Worm (Caenorhabditis elegans) whole organism, mixed stage, embryonic: ENCODE measurements around the gene nifk-1.

Source experiments
- nhr-12 ChIP-seq: fragments of 150-350 bp; optimal IDR thresholded peaks from 2 replicates; lab custom pipeline; 2014; ENCODE audit warnings: missing biosample characterization, missing genetic modification characterization
- sem-2 ChIP-seq: fragments of 200-800 bp; sonication (Bioruptor generic); optimal IDR thresholded peaks from 2 replicates; lab custom pipeline; 2018; ENCODE audit warnings: mild to moderate bottlenecking, missing genetic modification characterization, missing compliant biosample characterization
- snpc-4 ChIP-seq: fragments of 150-350 bp; optimal IDR thresholded peaks from 2 replicates; lab custom pipeline; 2014; ENCODE audit warnings: missing biosample characterization, missing genetic modification characterization
- ztf-11 ChIP-seq: fragments of 150-350 bp; optimal IDR thresholded peaks from 2 replicates; lab custom pipeline; 2014; ENCODE audit warnings: missing biosample characterization, missing genetic modification characterization

DNA sequence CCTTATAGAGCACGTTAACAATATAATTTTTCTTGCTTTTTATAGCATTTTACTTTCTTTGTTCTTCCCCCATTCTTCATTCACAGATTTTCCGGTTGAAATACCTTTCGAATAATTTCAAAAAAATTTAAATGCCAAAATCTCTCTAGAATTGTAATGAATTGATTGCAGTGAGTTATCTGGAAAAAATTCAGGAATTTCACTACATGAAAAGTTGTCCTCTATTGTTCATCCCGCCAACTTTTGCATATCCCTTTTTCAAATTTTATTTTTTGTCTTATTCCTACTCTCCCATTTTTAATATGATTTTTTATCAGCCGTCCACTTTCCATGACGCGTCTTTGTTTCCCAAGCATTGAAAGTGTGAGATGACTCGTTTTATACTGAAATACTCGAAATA is 39.7 kb downstream of the nifk-1 start:
- TF ChIP-seq ztf-11 (tag; lab: Kevin White, UChicago) (no peak), sem-2 (no peak), snpc-4 (tag; lab: Kevin White, UChicago) (no peak), nhr-12 (tag; lab: Kevin White, UChicago) (no peak)
